Fruit fly (Drosophila melanogaster): ENCODE measurements around the gene Tspo.

- TF ChIP-seq N (GFP tag; optimal IDR thresholded peaks at IDR 0.05) (no peak), dl (GFP tag; optimal IDR thresholded peaks at IDR 0.05; ENCODE audit: insufficient read depth in 1 of 2, partially characterized antibody in 2 of 2) (no peak), rgr (GFP tag; optimal IDR thresholded peaks at IDR 0.05) (peak; percentile 37), Myc (optimal IDR thresholded peaks at IDR 0.05) (no peak)
These were observed 36.7 kb upstream of the Tspo start for dm6 chr2L:522752-523151.
